Fruit fly (Drosophila melanogaster) whole organism, embryonic: Measurements from ENCODE around the gene CG8149.

Experiments used
- Asciz ChIP-seq: fragments of 200-800 bp; sonication (Bioruptor generic); optimal IDR thresholded peaks from 2 replicates; lab custom pipeline; 2017; ENCODE audit warnings: missing biosample characterization, mild to moderate bottlenecking, missing genetic modification characterization, missing genetic modification reagents
- CG10147 ChIP-seq: fragments of 200-800 bp; sonication (Bioruptor generic); optimal IDR thresholded peaks from 2 replicates; lab custom pipeline; 2019; ENCODE audit warnings: missing biosample characterization, mild to moderate bottlenecking, missing genetic modification characterization, moderate library complexity
- CG10321 ChIP-seq: fragments of 200-800 bp; sonication (Bioruptor generic); IDR thresholded peaks from 2 replicates; pipeline ENCODE4 v1.3.6; 2022; ENCODE audit warnings: missing biosample characterization, missing genetic modification characterization
- CG10366 ChIP-seq: fragments of 200-800 bp; sonication (Bioruptor generic); IDR thresholded peaks from 2 replicates; pipeline ENCODE4 v1.3.6; 2022; ENCODE audit warnings: missing biosample characterization, missing genetic modification characterization
- CG10543 ChIP-seq: fragments of 200-800 bp; sonication (Bioruptor generic); optimal IDR thresholded peaks from 3 replicates; lab custom pipeline; 2017; ENCODE audit warnings: missing biosample characterization, mild to moderate bottlenecking, missing genetic modification characterization, moderate library complexity
- CG10959 ChIP-seq: fragments of 200-800 bp; sonication (Bioruptor generic); IDR thresholded peaks from 2 replicates; pipeline ENCODE4 v1.3.6; 2022; ENCODE audit warnings: missing biosample characterization, missing genetic modification characterization
- CG10979 ChIP-seq: fragments of 200-800 bp; sonication (Bioruptor generic); optimal IDR thresholded peaks from 2 replicates; lab custom pipeline; 2018; ENCODE audit warnings: missing biosample characterization, mild to moderate bottlenecking, missing genetic modification characterization, moderate library complexity
- CG11560 ChIP-seq: fragments of 200-800 bp; sonication (Bioruptor generic); IDR thresholded peaks from 3 replicates; pipeline ENCODE4 v1.3.6; 2022; ENCODE audit warnings: missing biosample characterization, missing genetic modification characterization
- CG12391 ChIP-seq: fragments of 200-800 bp; sonication (Bioruptor generic); optimal IDR thresholded peaks from 3 replicates; lab custom pipeline; 2018; ENCODE audit warnings: missing biosample characterization, mild to moderate bottlenecking, missing genetic modification characterization, moderate library complexity
- CG12744 ChIP-seq: fragments of 200-800 bp; sonication (Bioruptor generic); optimal IDR thresholded peaks from 2 replicates; lab custom pipeline; 2016; ENCODE audit warnings: missing biosample characterization, missing genetic modification characterization
- CG13287 ChIP-seq: fragments of 200-800 bp; sonication (Bioruptor generic); IDR thresholded peaks from 2 replicates; pipeline ENCODE4 v1.3.6; 2022; ENCODE audit warnings: missing biosample characterization, missing genetic modification characterization; ENCODE audit not compliant: partially characterized antibody
- CG17186 ChIP-seq: fragments of 200-800 bp; sonication (Bioruptor generic); optimal IDR thresholded peaks from 3 replicates; lab custom pipeline; 2017; ENCODE audit warnings: missing biosample characterization, missing genetic modification reagents, missing genetic modification characterization
- CG30020 ChIP-seq: fragments of 200-800 bp; optimal IDR thresholded peaks from 2 replicates; lab custom pipeline; 2019; ENCODE audit warnings: missing biosample characterization, mild to moderate bottlenecking, missing genetic modification characterization, moderate library complexity
- CG30403 ChIP-seq: fragments of 200-800 bp; sonication (Bioruptor generic); optimal IDR thresholded peaks from 3 replicates; lab custom pipeline; 2016; ENCODE audit warnings: missing biosample characterization, missing genetic modification characterization
- CG34376 ChIP-seq: fragments of 200-800 bp; sonication (Bioruptor generic); optimal IDR thresholded peaks from 2 replicates; lab custom pipeline; 2018; ENCODE audit warnings: missing biosample characterization, mild to moderate bottlenecking, missing genetic modification characterization
- CG34422 ChIP-seq: fragments of 200-800 bp; sonication (Bioruptor generic); IDR thresholded peaks from 3 replicates; pipeline ENCODE4 v1.3.6; 2022; ENCODE audit warnings: missing biosample characterization, missing genetic modification characterization
- CG4617 ChIP-seq: fragments of 200-800 bp; sonication (Bioruptor generic); optimal IDR thresholded peaks from 3 replicates; lab custom pipeline; 2016; ENCODE audit warnings: missing biosample characterization, missing genetic modification characterization, borderline replicate concordance
- CG6791 ChIP-seq: fragments of 200-800 bp; sonication (Bioruptor generic); IDR thresholded peaks from 3 replicates; pipeline ENCODE4 v1.3.6; 2022; ENCODE audit warnings: missing biosample characterization, missing genetic modification characterization; ENCODE audit not compliant: partially characterized antibody
- CG7745 ChIP-seq: fragments of 200-800 bp; sonication (Bioruptor generic); optimal IDR thresholded peaks from 2 replicates; lab custom pipeline; 2018; ENCODE audit warnings: missing biosample characterization, mild to moderate bottlenecking, missing genetic modification characterization, moderate library complexity
- CG9797 ChIP-seq: fragments of 200-800 bp; sonication (Bioruptor generic); optimal IDR thresholded peaks from 3 replicates; lab custom pipeline; 2018; ENCODE audit warnings: missing biosample characterization, mild to moderate bottlenecking, missing genetic modification characterization
- Dip2 ChIP-seq: fragments of 200-800 bp; sonication (Bioruptor generic); IDR thresholded peaks from 2 replicates; pipeline ENCODE4 v1.3.6; 2022; ENCODE audit warnings: missing biosample characterization, missing genetic modification characterization
- Doc3 ChIP-seq: fragments of 200-800 bp; sonication (Bioruptor generic); IDR thresholded peaks from 3 replicates; pipeline ENCODE4 v1.3.6; 2022; ENCODE audit warnings: missing biosample characterization, missing genetic modification characterization; ENCODE audit not compliant: partially characterized antibody
- Fer1 ChIP-seq: fragments of 200-800 bp; sonication (Bioruptor generic); optimal IDR thresholded peaks from 2 replicates; lab custom pipeline; 2017; ENCODE audit warnings: missing biosample characterization, mild to moderate bottlenecking, missing genetic modification characterization
- Max ChIP-seq: fragments of 200-800 bp; sonication (Bioruptor generic); optimal IDR thresholded peaks from 2 replicates; lab custom pipeline; 2016; ENCODE audit warnings: missing biosample characterization, mild to moderate bottlenecking, missing genetic modification characterization
- Med ChIP-seq: fragments of 200-800 bp; sonication (Bioruptor generic); peaks from one replicate; lab custom pipeline; 2016; ENCODE audit warnings: missing biosample characterization, missing genetic modification characterization, mild to moderate bottlenecking, inconsistent platforms, moderate library complexity
- Rfx ChIP-seq: fragments of 200-800 bp; sonication (Bioruptor generic); IDR thresholded peaks from 2 replicates; pipeline ENCODE4 v1.3.6; 2022; ENCODE audit warnings: missing biosample characterization, missing genetic modification characterization
- Scr ChIP-seq: fragments of 200-800 bp; sonication (Bioruptor generic); IDR thresholded peaks from 2 replicates; pipeline ENCODE4 v1.3.6; 2022; ENCODE audit warnings: missing biosample characterization, missing genetic modification characterization; ENCODE audit not compliant: partially characterized antibody
- Ssrp ChIP-seq: fragments of 200-800 bp; sonication (Bioruptor generic); optimal IDR thresholded peaks from 2 replicates; lab custom pipeline; 2018; ENCODE audit warnings: missing biosample characterization, mild to moderate bottlenecking, missing genetic modification characterization, moderate library complexity
- Tbp ChIP-seq: fragments of >200 bp; optimal IDR thresholded peaks from 2 replicates; lab custom pipeline; 2018; ENCODE audit warnings: missing biosample characterization, missing genetic modification characterization
- ac ChIP-seq: fragments of 200-800 bp; sonication (Bioruptor generic); optimal IDR thresholded peaks from 3 replicates; lab custom pipeline; 2017; ENCODE audit warnings: missing biosample characterization, mild to moderate bottlenecking, missing genetic modification characterization
- bab2 ChIP-seq: fragments of 200-800 bp; sonication (Bioruptor generic); optimal IDR thresholded peaks from 2 replicates; lab custom pipeline; 2016; ENCODE audit warnings: missing biosample characterization, missing genetic modification characterization
- bbx ChIP-seq: fragments of 200-800 bp; sonication (Bioruptor generic); IDR thresholded peaks from 2 replicates; pipeline ENCODE4 v1.3.6; 2022; ENCODE audit warnings: missing biosample characterization, missing genetic modification characterization; ENCODE audit not compliant: partially characterized antibody
- cg ChIP-seq: fragments of 200-800 bp; sonication (Bioruptor generic); optimal IDR thresholded peaks from 3 replicates; lab custom pipeline; 2019; ENCODE audit warnings: missing biosample characterization, mild to moderate bottlenecking, missing genetic modification characterization, moderate library complexity
- cwo ChIP-seq: fragments of 200-800 bp; sonication (Bioruptor generic); optimal IDR thresholded peaks from 3 replicates; lab custom pipeline; 2017; ENCODE audit warnings: missing biosample characterization, missing genetic modification characterization, mild to moderate bottlenecking, moderate library complexity, missing genetic modification reagents
- danr ChIP-seq: fragments of 200-800 bp; sonication (Bioruptor generic); IDR thresholded peaks from 2 replicates; pipeline ENCODE4 v1.3.6; 2022; ENCODE audit warnings: missing biosample characterization, missing genetic modification characterization
- dpn ChIP-seq, 2 experiments: fragments of 200-800 bp; sonication (Bioruptor generic); optimal IDR thresholded peaks; 3 replicates each; lab custom pipeline; 2016; ENCODE audit warnings: missing biosample characterization in 2 of 2, missing genetic modification characterization in 2 of 2
- ems ChIP-seq: fragments of 200-800 bp; sonication (Bioruptor generic); optimal IDR thresholded peaks from 3 replicates; lab custom pipeline; 2016; ENCODE audit warnings: missing biosample characterization, missing genetic modification characterization
- gt ChIP-seq: fragments of 200-800 bp; sonication (Bioruptor generic); IDR thresholded peaks from 2 replicates; pipeline ENCODE4 v1.3.6; 2022; ENCODE audit warnings: missing biosample characterization, missing genetic modification characterization
- her ChIP-seq: fragments of 200-800 bp; sonication (Bioruptor generic); optimal IDR thresholded peaks from 2 replicates; lab custom pipeline; 2016; ENCODE audit warnings: missing biosample characterization, missing genetic modification characterization
- mld ChIP-seq: fragments of 200-800 bp; sonication (Bioruptor generic); IDR thresholded peaks from 3 replicates; pipeline ENCODE4 v1.3.6; 2022; ENCODE audit warnings: missing biosample characterization, missing genetic modification characterization; ENCODE audit not compliant: partially characterized antibody
- nau ChIP-seq: fragments of 200-800 bp; sonication (Bioruptor generic); optimal IDR thresholded peaks from 3 replicates; lab custom pipeline; 2017; ENCODE audit warnings: missing biosample characterization, mild to moderate bottlenecking, missing genetic modification characterization, missing genetic modification reagents
- onecut ChIP-seq: fragments of 200-800 bp; sonication (Bioruptor generic); IDR thresholded peaks from 2 replicates; pipeline ENCODE4 v1.3.6; 2022; ENCODE audit warnings: missing biosample characterization, missing genetic modification characterization
- phol ChIP-seq: fragments of 200-800 bp; sonication (Bioruptor generic); optimal IDR thresholded peaks from 3 replicates; lab custom pipeline; 2018; ENCODE audit warnings: missing biosample characterization, mild to moderate bottlenecking, missing genetic modification characterization, moderate library complexity
- sc ChIP-seq, 3 experiments: fragments of >200 bp in 2 of 3; fragments of 200-800 bp in 1 of 3; sonication (Bioruptor generic) in 1 of 3; optimal IDR thresholded peaks; 2 replicates in 2 of 3; 3 replicates in 1 of 3; lab custom pipeline; 2017; ENCODE audit warnings: mild to moderate bottlenecking in 1 of 3, missing biosample characterization in 1 of 3, missing genetic modification characterization in 1 of 3, missing genetic modification reagents in 1 of 3
- scrt ChIP-seq: fragments of 200-800 bp; sonication (Bioruptor generic); optimal IDR thresholded peaks from 2 replicates; lab custom pipeline; 2018; ENCODE audit warnings: missing biosample characterization, mild to moderate bottlenecking, missing genetic modification characterization, moderate library complexity
- sens ChIP-seq: fragments of 200-800 bp; sonication (Bioruptor generic); peaks from one replicate; lab custom pipeline; 2016; ENCODE audit warnings: missing biosample characterization, missing genetic modification characterization
- sna ChIP-seq: fragments of 200-800 bp; sonication (Bioruptor generic); IDR thresholded peaks from 2 replicates; pipeline ENCODE4 v1.3.6; 2022; ENCODE audit warnings: missing biosample characterization, missing genetic modification characterization; ENCODE audit not compliant: partially characterized antibody
- sug ChIP-seq: fragments of 200-800 bp; optimal IDR thresholded peaks from 2 replicates; lab custom pipeline; 2019; ENCODE audit warnings: missing biosample characterization, mild to moderate bottlenecking, missing genetic modification characterization, moderate library complexity
- vnd ChIP-seq: fragments of 200-800 bp; sonication (Bioruptor generic); IDR thresholded peaks from 3 replicates; pipeline ENCODE4 v1.3.6; 2022; ENCODE audit warnings: missing biosample characterization, missing genetic modification characterization; ENCODE audit not compliant: partially characterized antibody

Gene CG8149

DNA sequence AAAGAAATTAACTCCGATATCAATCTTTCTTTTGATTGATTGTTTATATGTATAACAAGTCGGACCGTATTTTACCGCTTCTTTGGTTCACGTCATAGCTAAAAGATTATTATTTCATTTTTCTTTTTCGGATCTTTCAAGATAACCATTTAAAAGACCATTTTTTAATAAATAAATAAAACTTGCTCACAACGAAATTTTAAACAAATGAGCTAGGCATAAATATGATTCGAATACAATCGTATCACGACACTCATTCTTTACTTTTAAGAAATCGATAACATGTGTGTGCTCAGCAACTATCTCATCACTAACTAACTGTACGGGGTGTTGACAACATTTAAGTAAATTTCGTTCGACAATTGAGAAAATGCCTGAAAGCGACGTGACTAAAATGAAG lies at the start of gene CG8149 (continued):
- TF ChIP-seq CG12744 (GFP tag; lab: Kevin White, UChicago), result no peak
- TF ChIP-seq CG17186 (GFP tag; lab: Kevin White, UChicago), result peak; percentile 40
- peak; percentile 4 for TF ChIP-seq nau (GFP tag; lab: Kevin White, UChicago)
- TF ChIP-seq sug, result peak; percentile 41
- TF ChIP-seq phol, result peak; percentile 66
- TF ChIP-seq sens (GFP tag; lab: Kevin White, UChicago), result peak; percentile 86
- peak; percentile 25 for TF ChIP-seq Fer1
- peak; percentile 15 for TF ChIP-seq Ssrp (tag; lab: Kevin White, UChicago)
- peak; percentile 60 for TF ChIP-seq CG12391
- peak; percentile 93 for TF ChIP-seq CG6791 (GFP tag; lab: Robert Waterston, UW)
- TF ChIP-seq bbx (GFP tag; lab: Robert Waterston, UW), result peak; percentile 93
- TF ChIP-seq CG9797, result peak; percentile 75
- TF ChIP-seq CG10147 (GFP tag; lab: Kevin White, UChicago), result peak; percentile 33
- no peak for TF ChIP-seq dpn (GFP tag; optimal IDR thresholded peaks at IDR 0.05; lab: Kevin White, UChicago)
- TF ChIP-seq bab2 (GFP tag; lab: Kevin White, UChicago), result peak; percentile 33
- no peak for TF ChIP-seq CG10366 (GFP tag; lab: Robert Waterston, UW)
- no peak for TF ChIP-seq ac
- peak; percentile 20; the same call in 1 of the 2 replicates for TF ChIP-seq Rfx (GFP tag; lab: Robert Waterston, UW)
- TF ChIP-seq CG10979 (tag; lab: Kevin White, UChicago), result peak; percentile 19
- TF ChIP-seq gt (GFP tag; lab: Robert Waterston, UW), result no peak
- no peak for TF ChIP-seq sc (optimal IDR thresholded peaks at IDR 0.05; lab: Kevin White, UChicago)
- TF ChIP-seq sc (GFP tag; optimal IDR thresholded peaks at IDR 0.05; lab: Kevin White, UChicago), result no peak
- TF ChIP-seq onecut (GFP tag; lab: Robert Waterston, UW), result no peak
- TF ChIP-seq Med, result peak; percentile 77
- peak; percentile 96 for TF ChIP-seq sna (GFP tag; lab: Robert Waterston, UW)
- peak; percentile 43 for TF ChIP-seq CG4617 (GFP tag; lab: Kevin White, UChicago)
- peak; percentile 97 for TF ChIP-seq Doc3
- TF ChIP-seq her (GFP tag; lab: Kevin White, UChicago), result no peak
- peak; percentile 13 for TF ChIP-seq CG30403
- TF ChIP-seq vnd (GFP tag; lab: Robert Waterston, UW), result peak; percentile 93
- TF ChIP-seq CG34376 (GFP tag; lab: Kevin White, UChicago), result peak; percentile 34
- peak; percentile 72 for TF ChIP-seq CG30020 (tag; lab: Kevin White, UChicago)
- TF ChIP-seq CG7745 (tag; lab: Kevin White, UChicago), result peak; percentile 19
- peak; percentile 15 for TF ChIP-seq cg
- no peak for TF ChIP-seq CG10959 (GFP tag; lab: Robert Waterston, UW)
- TF ChIP-seq Dip2 (GFP tag; lab: Robert Waterston, UW), result no peak
- TF ChIP-seq cwo, result no peak
- TF ChIP-seq CG11560 (tag; lab: Robert Waterston, UW), result peak; percentile 93
- TF ChIP-seq Max (GFP tag; lab: Kevin White, UChicago), result peak; percentile 40
- no peak for TF ChIP-seq CG10321 (GFP tag; lab: Robert Waterston, UW)
- no peak for TF ChIP-seq CG10543
- no peak for TF ChIP-seq Tbp (GFP tag; lab: Kevin White, UChicago)
- no peak for TF ChIP-seq scrt (GFP tag; lab: Kevin White, UChicago)
- TF ChIP-seq Asciz, result no peak
- no peak for TF ChIP-seq ems (GFP tag; lab: Kevin White, UChicago)
- peak; percentile 98 for TF ChIP-seq CG13287 (GFP tag; lab: Robert Waterston, UW)
- no peak for TF ChIP-seq CG34422
- no peak for TF ChIP-seq danr (GFP tag; lab: Robert Waterston, UW)
- TF ChIP-seq mld, result peak; percentile 85
- TF ChIP-seq Scr (GFP tag; lab: Robert Waterston, UW), result peak; percentile 96
